Worm (Caenorhabditis elegans) whole organism, L3 larva: Measurements from ENCODE around the gene fbxb-116.

ENCODE experiments used
- R02D3.7 ChIP-seq: fragments of 150-350 bp; optimal IDR thresholded peaks from 2 replicates; lab custom pipeline; 2014; ENCODE audit warnings: missing biosample characterization, missing genetic modification characterization
- ZK546.5 ChIP-seq: sonication (generic microtip); optimal IDR thresholded peaks from 2 replicates; lab custom pipeline; 2017; ENCODE audit warnings: missing biosample characterization, missing genetic modification characterization
- aly-2 ChIP-seq: fragments of 150-350 bp; optimal IDR thresholded peaks from 2 replicates; lab custom pipeline; 2014; ENCODE audit warnings: missing biosample characterization, missing genetic modification characterization
- ama-1 ChIP-seq: fragments of 150-350 bp; optimal IDR thresholded peaks from 2 replicates; lab custom pipeline; 2018
- ceh-16 ChIP-seq: sonication (generic microtip); optimal IDR thresholded peaks from 2 replicates; lab custom pipeline; 2017; ENCODE audit warnings: missing biosample characterization, missing genetic modification characterization
- ceh-28 ChIP-seq: fragments of 150-350 bp; optimal IDR thresholded peaks from 2 replicates; lab custom pipeline; 2014; ENCODE audit warnings: missing biosample characterization, missing genetic modification reagents, missing genetic modification characterization
- ceh-82 ChIP-seq: fragments of 150-350 bp; optimal IDR thresholded peaks from 2 replicates; lab custom pipeline; 2014; ENCODE audit warnings: missing biosample characterization, missing genetic modification characterization
- ceh-9 ChIP-seq: sonication (generic microtip); optimal IDR thresholded peaks from 2 replicates; lab custom pipeline; 2018; ENCODE audit warnings: missing biosample characterization, missing genetic modification characterization
- daf-12 ChIP-seq: fragments of 150-350 bp; optimal IDR thresholded peaks from 2 replicates; lab custom pipeline; 2014; ENCODE audit warnings: missing biosample characterization, missing genetic modification reagents, missing genetic modification characterization
- egl-27 ChIP-seq: sonication (generic microtip); optimal IDR thresholded peaks from 4 replicates; lab custom pipeline; 2017; ENCODE audit warnings: missing biosample characterization, missing genetic modification reagents, missing genetic modification characterization
- egl-5 ChIP-seq: fragments of 150-350 bp; optimal IDR thresholded peaks from 2 replicates; lab custom pipeline; 2017; ENCODE audit warnings: missing biosample characterization, missing genetic modification reagents, missing genetic modification characterization, inconsistent platforms
- elt-1 ChIP-seq: fragments of 150-350 bp; optimal IDR thresholded peaks from 2 replicates; lab custom pipeline; 2014; ENCODE audit warnings: missing biosample characterization, missing genetic modification characterization
- elt-2 ChIP-seq: sonication (generic microtip); optimal IDR thresholded peaks from 2 replicates; lab custom pipeline; 2016; ENCODE audit warnings: missing genetic modification reagents, mild to moderate bottlenecking, missing genetic modification characterization, missing compliant biosample characterization
- elt-3 ChIP-seq, 3 experiments: fragments of 150-350 bp in 1 of 3; sonication (generic microtip) in 2 of 3; optimal IDR thresholded peaks; 2 replicates in 2 of 3; 4 replicates in 1 of 3; lab custom pipeline; 2014 to 2017; ENCODE audit warnings: missing biosample characterization in 3 of 3, missing genetic modification characterization in 3 of 3
- eor-1 ChIP-seq, 2 experiments: fragments of 150-350 bp; optimal IDR thresholded peaks; 2 replicates each; lab custom pipeline; 2014 to 2018; ENCODE audit warnings: missing biosample characterization in 2 of 2, missing genetic modification characterization in 2 of 2
- fkh-10 ChIP-seq: sonication (generic microtip); optimal IDR thresholded peaks from 2 replicates; lab custom pipeline; 2017; ENCODE audit warnings: missing biosample characterization, missing genetic modification reagents, missing genetic modification characterization
- fkh-2 ChIP-seq: fragments of 150-350 bp; optimal IDR thresholded peaks from 2 replicates; lab custom pipeline; 2014; ENCODE audit warnings: missing biosample characterization, missing genetic modification reagents, missing genetic modification characterization
- fos-1 ChIP-seq: fragments of 150-350 bp; optimal IDR thresholded peaks from 2 replicates; lab custom pipeline; 2014; ENCODE audit warnings: missing biosample characterization, missing genetic modification characterization
- hmg-11 ChIP-seq: sonication (generic microtip); optimal IDR thresholded peaks from 2 replicates; lab custom pipeline; 2016; ENCODE audit warnings: missing genetic modification characterization, missing compliant biosample characterization
- jun-1 ChIP-seq: fragments of 150-350 bp; optimal IDR thresholded peaks from 2 replicates; lab custom pipeline; 2014; ENCODE audit warnings: missing biosample characterization, missing genetic modification reagents, missing genetic modification characterization
- lin-15B ChIP-seq: fragments of 150-350 bp; optimal IDR thresholded peaks from 2 replicates; lab custom pipeline; 2014; ENCODE audit warnings: missing biosample characterization, missing genetic modification characterization
- lin-39 ChIP-seq: fragments of 150-350 bp; optimal IDR thresholded peaks from 2 replicates; lab custom pipeline; 2018; ENCODE audit warnings: missing biosample characterization, missing genetic modification reagents, missing genetic modification characterization
- lsy-12 ChIP-seq: sonication (generic microtip); optimal IDR thresholded peaks from 2 replicates; lab custom pipeline; 2016; ENCODE audit warnings: mild to moderate bottlenecking, missing genetic modification characterization, missing compliant biosample characterization
- mdl-1 ChIP-seq: fragments of 150-350 bp; optimal IDR thresholded peaks from 2 replicates; lab custom pipeline; 2014; ENCODE audit warnings: missing biosample characterization, missing genetic modification characterization
- mml-1 ChIP-seq: fragments of 150-350 bp; sonication (generic microtip); optimal IDR thresholded peaks from 3 replicates; lab custom pipeline; 2014; ENCODE audit warnings: missing biosample characterization, missing genetic modification characterization
- nfya-1 ChIP-seq: sonication (generic microtip); optimal IDR thresholded peaks from 2 replicates; lab custom pipeline; 2017; ENCODE audit warnings: missing genetic modification characterization, mild to moderate bottlenecking, missing compliant biosample characterization, antibody characterized with exemption, moderate library complexity; ENCODE audit not compliant: insufficient read depth
- nhr-11 ChIP-seq: fragments of 150-350 bp; optimal IDR thresholded peaks from 2 replicates; lab custom pipeline; 2014; ENCODE audit warnings: missing biosample characterization, missing genetic modification characterization
- nhr-12 ChIP-seq: fragments of 150-350 bp; optimal IDR thresholded peaks from 2 replicates; lab custom pipeline; 2014; ENCODE audit warnings: missing biosample characterization, missing genetic modification characterization
- nhr-23 ChIP-seq: fragments of 150-350 bp; optimal IDR thresholded peaks from 2 replicates; lab custom pipeline; 2014; ENCODE audit warnings: missing biosample characterization, missing genetic modification reagents, missing genetic modification characterization
- nhr-237 ChIP-seq: fragments of 150-350 bp; optimal IDR thresholded peaks from 2 replicates; lab custom pipeline; 2014; ENCODE audit warnings: missing biosample characterization, missing genetic modification characterization
- nhr-25 ChIP-seq: sonication (generic microtip); optimal IDR thresholded peaks from 2 replicates; lab custom pipeline; 2017; ENCODE audit warnings: missing biosample characterization, missing genetic modification characterization
- nhr-28 ChIP-seq: fragments of 150-350 bp; optimal IDR thresholded peaks from 2 replicates; lab custom pipeline; 2014; ENCODE audit warnings: missing biosample characterization, missing genetic modification characterization
- nhr-43 ChIP-seq: sonication (generic microtip); optimal IDR thresholded peaks from 2 replicates; lab custom pipeline; 2016; ENCODE audit warnings: mild to moderate bottlenecking, missing genetic modification characterization, missing compliant biosample characterization; ENCODE audit not compliant: poor library complexity, severe bottlenecking
- nhr-67 ChIP-seq: fragments of 150-350 bp; optimal IDR thresholded peaks from 2 replicates; lab custom pipeline; 2014; ENCODE audit warnings: missing biosample characterization, missing genetic modification characterization
- nhr-76 ChIP-seq: fragments of 150-350 bp; sonication (generic microtip); optimal IDR thresholded peaks from 5 replicates; lab custom pipeline; 2014; ENCODE audit warnings: missing biosample characterization, missing genetic modification characterization
- nhr-77 ChIP-seq: fragments of 150-350 bp; optimal IDR thresholded peaks from 2 replicates; lab custom pipeline; 2014; ENCODE audit warnings: missing biosample characterization, missing genetic modification characterization
- pha-4 ChIP-seq: fragments of 150-350 bp; optimal IDR thresholded peaks from 2 replicates; lab custom pipeline; 2014; ENCODE audit warnings: missing biosample characterization, missing genetic modification reagents, missing genetic modification characterization
- pqm-1 ChIP-seq: fragments of 150-350 bp; optimal IDR thresholded peaks from 2 replicates; lab custom pipeline; 2017; ENCODE audit warnings: missing biosample characterization, missing genetic modification characterization, inconsistent platforms
- sea-2 ChIP-seq: fragments of 150-350 bp; sonication (generic microtip); optimal IDR thresholded peaks from 4 replicates; lab custom pipeline; 2014; ENCODE audit warnings: missing biosample characterization, missing genetic modification reagents, missing genetic modification characterization
- skn-1 ChIP-seq: fragments of 150-350 bp; optimal IDR thresholded peaks from 2 replicates; lab custom pipeline; 2014; ENCODE audit warnings: missing biosample characterization, missing genetic modification characterization
- snpc-4 ChIP-seq: fragments of 150-350 bp; optimal IDR thresholded peaks from 2 replicates; lab custom pipeline; 2014; ENCODE audit warnings: missing biosample characterization, missing genetic modification characterization
- tbx-2 ChIP-seq: sonication (generic microtip); optimal IDR thresholded peaks from 2 replicates; lab custom pipeline; 2016; ENCODE audit warnings: mild to moderate bottlenecking, missing genetic modification characterization, missing compliant biosample characterization
- unc-39 ChIP-seq: sonication (generic microtip); optimal IDR thresholded peaks from 4 replicates; lab custom pipeline; 2017; ENCODE audit warnings: missing biosample characterization, missing genetic modification characterization
- unc-62 ChIP-seq: fragments of 150-350 bp; sonication (generic microtip); optimal IDR thresholded peaks from 4 replicates; lab custom pipeline; 2014; ENCODE audit warnings: missing biosample characterization, missing genetic modification reagents, missing genetic modification characterization
- zag-1 ChIP-seq: fragments of 150-350 bp; optimal IDR thresholded peaks from 2 replicates; lab custom pipeline; 2014; ENCODE audit warnings: missing biosample characterization, missing genetic modification characterization
- ztf-11 ChIP-seq: fragments of 150-350 bp; optimal IDR thresholded peaks from 2 replicates; lab custom pipeline; 2014; ENCODE audit warnings: missing biosample characterization, missing genetic modification characterization
- ztf-4 ChIP-seq: fragments of 150-350 bp; optimal IDR thresholded peaks from 2 replicates; lab custom pipeline; 2014; ENCODE audit warnings: missing biosample characterization, missing genetic modification characterization

fbxb-116 gene

ce11 chrV:19233469-19233868 lies at the start of gene fbxb-116:
Gene fbxb-116, plus strand, starts transcription at chrV:19233769.
- no peak for TF ChIP-seq ztf-4 (tag; lab: Kevin White, UChicago)
- TF ChIP-seq egl-5 (tag; lab: Kevin White, UChicago): no peak
- TF ChIP-seq nfya-1 (tag; lab: Kevin White, UChicago): no peak
- no peak for TF ChIP-seq jun-1 (tag; lab: Kevin White, UChicago)
- no peak for TF ChIP-seq sea-2 (GFP tag; lab: Kevin White, UChicago)
- no peak for TF ChIP-seq fkh-10 (GFP tag; lab: Kevin White, UChicago)
- no peak for TF ChIP-seq nhr-76 (tag; lab: Kevin White, UChicago)

ce11 chrV:19189963-19190597 lies 43.5 kb upstream of the fbxb-116 start, which contains the start of the genes Y39B6A.3 and pph-5:
Gene Y39B6A.3, minus strand, starts transcription at chrV:19190013.
Gene pph-5, plus strand, starts transcription at chrV:19190547.
- TF ChIP-seq unc-39 (tag; lab: Kevin White, UChicago) (no peak), egl-5 (tag; lab: Kevin White, UChicago) (no peak), ztf-4 (tag; lab: Kevin White, UChicago) (no peak), lin-15B (tag; lab: Kevin White, UChicago) (peak; percentile 74), pha-4 (tag; lab: Kevin White, UChicago) (peak; percentile 8), nhr-77 (tag; lab: Kevin White, UChicago) (no peak), ceh-28 (tag; lab: Kevin White, UChicago) (peak; percentile 0), nhr-43 (tag; lab: Kevin White, UChicago) (no peak), nhr-76 (tag; lab: Kevin White, UChicago) (no peak), nfya-1 (tag; lab: Kevin White, UChicago) (peak; percentile 23), sea-2 (GFP tag; lab: Kevin White, UChicago) (no peak), ceh-16 (tag; lab: Kevin White, UChicago) (no peak), nhr-23 (tag; lab: Kevin White, UChicago) (no peak), elt-2 (tag; lab: Kevin White, UChicago) (peak; percentile 25), mml-1 (tag; lab: Kevin White, UChicago) (no peak), snpc-4 (tag; lab: Kevin White, UChicago) (no peak), jun-1 (tag; lab: Kevin White, UChicago) (no peak), R02D3.7 (tag; lab: Kevin White, UChicago) (peak; percentile 97), egl-27 (no peak), nhr-12 (no peak), zag-1 (tag; lab: Kevin White, UChicago) (no peak), pqm-1 (peak; percentile 8), ceh-9 (no peak), elt-3 (tag; optimal IDR thresholded peaks at IDR 0.05; lab: Kevin White, UChicago) (no peak), daf-12 (tag; lab: Kevin White, UChicago) (no peak), skn-1 (tag; lab: Kevin White, UChicago) (no peak), fkh-10 (GFP tag; lab: Kevin White, UChicago) (peak; percentile 1), ZK546.5 (tag; lab: Kevin White, UChicago) (no peak), lsy-12 (tag; lab: Kevin White, UChicago) (no peak), ama-1 (no peak), nhr-25 (tag; lab: Kevin White, UChicago) (no peak), nhr-67 (tag; lab: Kevin White, UChicago) (no peak), nhr-11 (no peak), ztf-11 (tag; lab: Kevin White, UChicago) (no peak), fos-1 (tag; lab: Kevin White, UChicago) (no peak), nhr-28 (tag; lab: Kevin White, UChicago) (no peak), fkh-2 (tag; lab: Kevin White, UChicago) (no peak), hmg-11 (tag; lab: Kevin White, UChicago) (no peak), unc-62 (GFP tag; lab: Kevin White, UChicago) (no peak), elt-1 (tag; lab: Kevin White, UChicago) (no peak), tbx-2 (tag; lab: Kevin White, UChicago) (no peak), aly-2 (no peak), lin-39 (tag; lab: Kevin White, UChicago) (no peak), ceh-82 (tag; lab: Kevin White, UChicago) (no peak), eor-1 (tag; optimal IDR thresholded peaks at IDR 0.05; lab: Kevin White, UChicago) (no peak), mdl-1 (no peak), nhr-237 (no peak)
